Worm (Caenorhabditis elegans) whole organism, L1 larva: ENCODE results near the gene F49H12.7.

Source experiments
- C04F5.9 ChIP-seq: sonication (generic microtip); optimal IDR thresholded peaks from 2 replicates; lab custom pipeline; 2016; ENCODE audit warnings: missing genetic modification characterization, missing compliant biosample characterization
- F16B12.6 ChIP-seq: fragments of 150-350 bp; optimal IDR thresholded peaks from 2 replicates; lab custom pipeline; 2014; ENCODE audit warnings: missing biosample characterization, missing genetic modification characterization
- Y116A8C.19 ChIP-seq: sonication (generic microtip); optimal IDR thresholded peaks from 2 replicates; lab custom pipeline; 2016; ENCODE audit warnings: missing compliant biosample characterization, missing genetic modification characterization, borderline replicate concordance
- aha-1 ChIP-seq: fragments of 150-350 bp; optimal IDR thresholded peaks from 2 replicates; lab custom pipeline; 2014; ENCODE audit warnings: missing biosample characterization, missing genetic modification characterization
- alr-1 ChIP-seq: fragments of 200-800 bp; sonication (Bioruptor generic); optimal IDR thresholded peaks from 2 replicates; lab custom pipeline; 2018; ENCODE audit warnings: borderline replicate concordance, mild to moderate bottlenecking, missing genetic modification characterization, missing compliant biosample characterization
- ama-1 ChIP-seq: fragments of 150-350 bp; optimal IDR thresholded peaks from 2 replicates; lab custom pipeline; 2014
- blmp-1 ChIP-seq: fragments of 150-350 bp; optimal IDR thresholded peaks from 2 replicates; lab custom pipeline; 2014; ENCODE audit warnings: missing biosample characterization, missing genetic modification characterization
- ceh-63 ChIP-seq: fragments of 200-800 bp; sonication (Bioruptor generic); optimal IDR thresholded peaks from 2 replicates; lab custom pipeline; 2018; ENCODE audit warnings: mild to moderate bottlenecking, missing genetic modification characterization, missing compliant biosample characterization
- dpl-1 ChIP-seq, 3 experiments: fragments of 150-350 bp in 2 of 3; sonication (generic microtip) in 1 of 3; optimal IDR thresholded peaks; 2 replicates each; lab custom pipeline; 2014 to 2017; ENCODE audit warnings: missing biosample characterization in 3 of 3, missing genetic modification characterization in 3 of 3, missing genetic modification reagents in 3 of 3
- efl-1 ChIP-seq, 4 experiments: fragments of 150-350 bp; optimal IDR thresholded peaks in 3 of 4; peaks in 1 of 4; 1 replicate in 1 of 4; 2 replicates in 3 of 4; lab custom pipeline; 2014; ENCODE audit warnings: missing biosample characterization in 2 of 4, missing genetic modification characterization in 2 of 4, missing genetic modification reagents in 2 of 4
- hlh-17 ChIP-seq: fragments of 200-800 bp; sonication (Bioruptor generic); optimal IDR thresholded peaks from 2 replicates; lab custom pipeline; 2018; ENCODE audit warnings: missing genetic modification characterization, mild to moderate bottlenecking, missing compliant biosample characterization, moderate library complexity, borderline replicate concordance
- hlh-4 ChIP-seq: sonication (generic microtip); optimal IDR thresholded peaks from 2 replicates; lab custom pipeline; 2016; ENCODE audit warnings: mild to moderate bottlenecking, missing genetic modification characterization, missing compliant biosample characterization
- hpl-2 ChIP-seq: fragments of 150-350 bp; optimal IDR thresholded peaks from 2 replicates; lab custom pipeline; 2014; ENCODE audit warnings: missing biosample characterization, missing genetic modification reagents, missing genetic modification characterization
- irx-1 ChIP-seq: sonication (generic microtip); optimal IDR thresholded peaks from 2 replicates; lab custom pipeline; 2016; ENCODE audit warnings: missing genetic modification characterization, missing compliant biosample characterization
- isw-1 ChIP-seq: fragments of 200-800 bp; sonication (Bioruptor generic); IDR thresholded peaks from 2 replicates; pipeline ENCODE4 v1.3.6; 2022; ENCODE audit warnings: missing genetic modification characterization, missing compliant biosample characterization
- lin-13 ChIP-seq: fragments of 150-350 bp; optimal IDR thresholded peaks from 2 replicates; lab custom pipeline; 2014; ENCODE audit warnings: missing biosample characterization, missing genetic modification reagents, missing genetic modification characterization
- lin-14 ChIP-seq: fragments of 200-800 bp; sonication (Bioruptor generic); optimal IDR thresholded peaks from 2 replicates; lab custom pipeline; 2018; ENCODE audit warnings: mild to moderate bottlenecking, missing genetic modification characterization, moderate library complexity, missing compliant biosample characterization
- lin-35 ChIP-seq, 2 experiments: fragments of 150-350 bp; optimal IDR thresholded peaks; 2 replicates each; lab custom pipeline; 2014; ENCODE audit warnings: missing biosample characterization in 2 of 2, missing genetic modification characterization in 2 of 2, missing genetic modification reagents in 2 of 2
- lsy-2 ChIP-seq, 2 experiments: fragments of 150-350 bp; optimal IDR thresholded peaks; 2 replicates each; lab custom pipeline; 2014; ENCODE audit warnings: missing biosample characterization in 2 of 2, missing genetic modification characterization in 2 of 2
- mab-9 ChIP-seq: fragments of 200-800 bp; sonication (Bioruptor generic); IDR thresholded peaks from 2 replicates; pipeline ENCODE4 v1.3.6; 2022; ENCODE audit warnings: missing genetic modification reagents, missing genetic modification characterization, missing compliant biosample characterization
- mep-1 ChIP-seq: fragments of 150-350 bp; optimal IDR thresholded peaks from 2 replicates; lab custom pipeline; 2014; ENCODE audit warnings: missing biosample characterization, missing genetic modification characterization
- nhr-11 ChIP-seq: fragments of 150-350 bp; optimal IDR thresholded peaks from 2 replicates; lab custom pipeline; 2014; ENCODE audit warnings: missing biosample characterization, missing genetic modification characterization
- nhr-47 ChIP-seq: sonication (generic microtip); optimal IDR thresholded peaks from 2 replicates; lab custom pipeline; 2016; ENCODE audit warnings: mild to moderate bottlenecking, missing genetic modification characterization, moderate library complexity, missing compliant biosample characterization
- nhr-85 ChIP-seq: sonication (generic microtip); peaks from one replicate; lab custom pipeline; 2016; ENCODE audit warnings: missing genetic modification characterization, inconsistent platforms, missing compliant biosample characterization
- pax-3 ChIP-seq: fragments of 200-800 bp; sonication (Bioruptor generic); optimal IDR thresholded peaks from 2 replicates; lab custom pipeline; 2018; ENCODE audit warnings: mild to moderate bottlenecking, missing genetic modification characterization, moderate library complexity, missing compliant biosample characterization
- pqm-1 ChIP-seq: sonication (generic microtip); optimal IDR thresholded peaks from 3 replicates; lab custom pipeline; 2017; ENCODE audit warnings: missing biosample characterization, missing genetic modification characterization
- snu-23 ChIP-seq: sonication (generic microtip); optimal IDR thresholded peaks from 2 replicates; lab custom pipeline; 2016; ENCODE audit warnings: missing genetic modification characterization, missing compliant biosample characterization
- sox-4 ChIP-seq: sonication (generic microtip); optimal IDR thresholded peaks from 2 replicates; lab custom pipeline; 2016; ENCODE audit warnings: missing genetic modification characterization, missing compliant biosample characterization
- sptf-1 ChIP-seq: fragments of 150-350 bp; optimal IDR thresholded peaks from 2 replicates; lab custom pipeline; 2014; ENCODE audit warnings: missing biosample characterization, missing genetic modification characterization
- swsn-7 ChIP-seq: sonication (generic microtip); optimal IDR thresholded peaks from 2 replicates; lab custom pipeline; 2016; ENCODE audit warnings: missing genetic modification characterization, missing compliant biosample characterization
- tlp-1 ChIP-seq: fragments of 150-350 bp; optimal IDR thresholded peaks from 2 replicates; lab custom pipeline; 2014; ENCODE audit warnings: missing biosample characterization, missing genetic modification characterization
- unc-30 ChIP-seq: sonication (generic microtip); optimal IDR thresholded peaks from 2 replicates; lab custom pipeline; 2017; ENCODE audit warnings: missing biosample characterization, missing genetic modification characterization
- unc-86 ChIP-seq: sonication (generic microtip); optimal IDR thresholded peaks from 2 replicates; lab custom pipeline; 2016; ENCODE audit warnings: missing genetic modification characterization, missing compliant biosample characterization
- vab-15 ChIP-seq: sonication (generic microtip); optimal IDR thresholded peaks from 2 replicates; lab custom pipeline; 2017; ENCODE audit warnings: missing genotype, mild to moderate bottlenecking, missing genetic modification characterization, missing compliant biosample characterization
- zip-4 ChIP-seq: fragments of 200-800 bp; sonication (Bioruptor generic); optimal IDR thresholded peaks from 2 replicates; lab custom pipeline; 2018; ENCODE audit warnings: mild to moderate bottlenecking, missing genetic modification characterization, moderate library complexity, missing compliant biosample characterization
- ztf-11 ChIP-seq, 2 experiments: sonication (generic microtip); optimal IDR thresholded peaks; 2 replicates each; lab custom pipeline; 2016 to 2017; ENCODE audit warnings: missing genetic modification characterization in 2 of 2, missing biosample characterization in 1 of 2, missing compliant biosample characterization in 1 of 2
- ztf-4 ChIP-seq: fragments of 150-350 bp; optimal IDR thresholded peaks from 2 replicates; lab custom pipeline; 2014; ENCODE audit warnings: missing biosample characterization, missing genetic modification characterization

Gene F49H12.7

DNA sequence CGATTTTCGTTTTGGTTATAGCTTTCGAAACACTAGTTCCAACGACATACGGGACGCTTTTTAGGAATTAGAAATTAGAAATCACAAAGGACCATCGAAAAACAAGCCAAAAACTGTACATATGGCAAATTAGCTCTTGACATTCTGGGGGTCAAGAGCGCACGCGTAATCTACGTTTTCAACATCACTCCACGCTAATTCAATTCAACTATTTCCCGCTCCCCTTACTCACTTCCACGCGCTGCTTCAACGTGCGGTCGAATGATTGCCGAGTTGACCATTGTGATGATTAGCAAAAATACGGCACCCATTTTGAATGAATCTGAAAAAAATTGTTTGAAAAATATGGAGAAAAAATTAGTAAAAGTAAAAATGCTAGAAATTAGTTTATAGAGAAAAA, 19.2 kb upstream of the F49H12.7 start:
- no peak for TF ChIP-seq vab-15
- no peak for TF ChIP-seq lin-13
- no peak for TF ChIP-seq ztf-4 (tag; lab: Kevin White, UChicago)

DNA sequence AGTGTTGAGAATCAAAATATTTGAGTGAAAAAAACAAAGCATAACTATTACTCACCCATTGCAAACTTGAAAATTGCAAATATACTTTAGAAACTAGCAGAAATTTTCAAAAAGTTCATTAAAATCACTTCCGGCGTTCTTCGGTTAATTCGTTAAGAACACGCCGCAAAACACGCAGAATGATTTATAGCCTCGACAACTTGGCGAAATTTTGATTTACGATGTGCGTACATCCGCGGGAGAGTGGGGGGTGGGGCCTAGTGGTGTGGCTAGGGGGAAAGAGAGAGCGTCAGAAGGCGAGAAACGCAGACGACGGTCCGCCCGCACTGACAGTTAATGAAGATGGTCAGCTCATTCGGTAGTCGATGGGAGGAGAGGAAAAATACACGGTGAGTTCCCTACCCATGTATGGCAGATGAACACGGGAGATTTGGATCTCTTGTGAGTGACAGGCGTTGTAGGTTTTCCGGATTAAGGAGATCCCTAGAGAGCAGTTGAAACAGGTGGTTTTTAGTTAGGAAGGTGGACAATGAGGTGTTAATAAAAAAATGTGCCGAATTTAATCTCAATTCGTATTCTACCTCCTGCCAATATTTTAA, 18.6 kb upstream of the F49H12.7 start, which contains the start of gene igcm-4:
Gene igcm-4, minus strand, starts transcription at position 237 of the 599 bp plus-strand sequence.
- TF ChIP-seq Y116A8C.19 (tag; lab: Kevin White, UChicago) (no peak), nhr-47 (no peak), efl-1 (optimal IDR thresholded peaks at IDR 0.05; lab: Kevin White, UChicago) (no peak), efl-1 (GFP tag; optimal IDR thresholded peaks at IDR 0.05 in 1 of 2; lab: Kevin White, UChicago) (no peak), vab-15 (no peak), unc-30 (tag; lab: Kevin White, UChicago) (no peak), swsn-7 (tag; lab: Kevin White, UChicago) (no peak), sptf-1 (tag; lab: Kevin White, UChicago) (no peak), ceh-63 (GFP tag; lab: Kevin White, UChicago) (no peak), hlh-4 (tag; lab: Kevin White, UChicago) (no peak), ztf-4 (tag; lab: Kevin White, UChicago) (no peak), F16B12.6 (no peak), mab-9 (0 out of 2 replicates have a peak, but pooled peaks have one; percentile 30), zip-4 (no peak), nhr-85 (tag; lab: Kevin White, UChicago) (peak; percentile 26), tlp-1 (tag; lab: Kevin White, UChicago) (no peak), lsy-2 (tag; optimal IDR thresholded peaks at IDR 0.05; lab: Kevin White, UChicago) (no peak), lin-35 (GFP tag; optimal IDR thresholded peaks at IDR 0.05; lab: Kevin White, UChicago) (no peak), mep-1 (tag; lab: Kevin White, UChicago) (no peak), blmp-1 (tag; lab: Kevin White, UChicago) (peak; percentile 51), lin-14 (GFP tag; lab: Kevin White, UChicago) (peak; percentile 46), lin-13 (no peak), sox-4 (tag; lab: Kevin White, UChicago) (no peak), C04F5.9 (tag; lab: Kevin White, UChicago) (no peak), pqm-1 (tag; lab: Kevin White, UChicago) (no peak), snu-23 (GFP tag; lab: Kevin White, UChicago) (no peak), dpl-1 (GFP tag; optimal IDR thresholded peaks at IDR 0.05; lab: Kevin White, UChicago) (no peak), isw-1 (GFP tag; lab: Robert Waterston, UW) (no peak), aha-1 (tag; lab: Kevin White, UChicago) (no peak), ztf-11 (tag; optimal IDR thresholded peaks at IDR 0.05; lab: Kevin White, UChicago) (no peak)
- TF ChIP-seq, all 84 proteins: peak for 4

DNA sequence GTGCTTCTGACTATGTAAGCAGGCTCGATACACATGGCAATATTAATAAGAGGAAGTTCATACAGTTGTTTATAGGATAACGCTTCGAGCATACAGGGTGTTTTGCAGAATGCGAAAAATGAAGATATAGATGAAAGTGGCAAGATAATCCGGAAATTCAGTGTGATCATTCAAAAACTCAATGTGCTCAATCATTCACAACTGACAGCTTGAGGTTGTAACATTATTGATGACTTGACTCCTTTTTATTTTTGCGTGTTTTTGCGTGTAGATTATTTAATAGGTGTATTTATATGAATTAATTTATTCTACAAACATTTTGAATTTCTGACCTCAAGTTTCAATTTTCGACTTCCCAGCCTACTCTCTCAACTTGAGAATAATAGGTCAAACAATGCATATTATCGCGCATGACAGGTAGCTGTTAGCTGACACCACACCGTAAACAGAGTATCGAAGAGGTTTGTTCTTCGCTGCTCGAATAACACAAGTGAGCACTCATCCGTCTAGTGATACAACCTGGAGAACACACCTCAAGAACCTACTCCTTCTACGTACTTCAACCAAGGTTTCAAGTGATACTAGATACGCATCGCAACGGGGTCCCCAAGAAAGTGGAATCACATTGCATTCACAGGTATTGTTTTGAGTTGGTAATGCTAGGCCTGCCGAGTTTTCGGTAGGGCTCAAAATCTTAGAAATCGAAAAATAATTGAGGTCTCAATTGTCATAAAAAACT, 17.5 kb upstream of the F49H12.7 start:
- TF ChIP-seq ceh-63 (GFP tag; lab: Kevin White, UChicago) = no peak
- no peak for TF ChIP-seq ama-1
- TF ChIP-seq unc-86 (tag; lab: Kevin White, UChicago) = no peak
- TF ChIP-seq alr-1 (tag; lab: Kevin White, UChicago) = no peak
- no peak for TF ChIP-seq F16B12.6
- TF ChIP-seq irx-1 = no peak
- TF ChIP-seq nhr-11 = no peak
- no peak for TF ChIP-seq pqm-1 (tag; lab: Kevin White, UChicago)
- no peak for TF ChIP-seq pax-3 (tag; lab: Kevin White, UChicago)
- no peak for TF ChIP-seq hpl-2 (GFP tag; lab: Kevin White, UChicago)
- no peak for TF ChIP-seq hlh-17 (GFP tag; lab: Kevin White, UChicago)
